Worm (Caenorhabditis elegans): ENCODE results near the gene pept-2.
A peak's percentile ranks its signal among the peaks of the same experiment; 100 is the strongest.

- TF ChIP-seq nhr-23 (tag; optimal IDR thresholded peaks at IDR 0.05) (peak; percentile 71), nhr-28 (tag; optimal IDR thresholded peaks at IDR 0.05) (no peak), unc-62 (GFP tag; optimal IDR thresholded peaks at IDR 0.05) (no peak), snpc-4 (tag; optimal IDR thresholded peaks at IDR 0.05) (no peak), ceh-28 (tag; optimal IDR thresholded peaks at IDR 0.05) (peak; percentile 25), egl-27 (tag; optimal IDR thresholded peaks at IDR 0.05) (no peak)
These were observed 11.9 kb upstream of the pept-2 start for ce11 chrIV:10778582-10778981.

All from whole organism, L3 larva.